Fruit fly (Drosophila melanogaster): ENCODE data around the gene Vps15.
A peak's percentile ranks its signal among the peaks of the same experiment; 100 is the strongest.

The Vps15 gene

dm6 chr3R:9239941-9240400, 5.7 kb downstream of the Vps15 start (continued):
- TF ChIP-seq peb (GFP tag; IDR thresholded peaks at IDR 0.05) (no peak), CG15601 (tag; optimal IDR thresholded peaks at IDR 0.05) (peak; percentile 14), CG10209 (GFP tag; optimal IDR thresholded peaks at IDR 0.05) (no peak), Pdp1 (GFP tag; optimal IDR thresholded peaks at IDR 0.05) (peak in 1 of 2 experiments; percentile 52), CG10366 (GFP tag; IDR thresholded peaks at IDR 0.05) (no peak), Abd-B (GFP tag; optimal IDR thresholded peaks at IDR 0.05) (no peak), chn (GFP tag; optimal IDR thresholded peaks at IDR 0.05) (no peak), klu (GFP tag; IDR thresholded peaks at IDR 0.05) (no peak), CG31224 (GFP tag; IDR thresholded peaks at IDR 0.05) (no peak), yki (optimal IDR thresholded peaks at IDR 0.05) (no peak), Drgx (GFP tag; IDR thresholded peaks at IDR 0.05) (no peak), kay (GFP tag; optimal IDR thresholded peaks at IDR 0.05) (no peak), CG8478 (optimal IDR thresholded peaks at IDR 0.05) (no peak), Spps (tag; optimal IDR thresholded peaks at IDR 0.05) (peak; percentile 6), bbx (GFP tag; IDR thresholded peaks at IDR 0.05; ENCODE audit: partially characterized antibody) (peak; percentile 89), Vsx1 (GFP tag; optimal IDR thresholded peaks at IDR 0.05) (no peak), Xbp1 (GFP tag; optimal IDR thresholded peaks at IDR 0.05) (no peak), CG11560 (tag; IDR thresholded peaks at IDR 0.05) (no peak; the same call in 2 of the 3 replicates), CG6272 (GFP tag; IDR thresholded peaks at IDR 0.05) (no peak), dati (GFP tag; IDR thresholded peaks at IDR 0.05) (no peak), Hmr (GFP tag; optimal IDR thresholded peaks at IDR 0.05) (no peak), H15 (GFP tag; IDR thresholded peaks at IDR 0.05) (no peak), Kr (GFP tag; optimal IDR thresholded peaks at IDR 0.05) (no peak), bcd (GFP tag; optimal IDR thresholded peaks at IDR 0.05) (no peak), Hr39 (optimal IDR thresholded peaks at IDR 0.05) (no peak), Adf1 (GFP tag; IDR thresholded peaks at IDR 0.05) (peak; percentile 37; the same call in 1 of the 2 replicates), Opbp (GFP tag; IDR thresholded peaks at IDR 0.05; ENCODE audit: partially characterized antibody) (peak; percentile 78), CG33213 (GFP tag; optimal IDR thresholded peaks at IDR 0.05) (peak; percentile 27), da (GFP tag; optimal IDR thresholded peaks at IDR 0.05) (no peak), B-H1 (GFP tag; IDR thresholded peaks at IDR 0.05) (no peak), CG32532 (GFP tag; IDR thresholded peaks at IDR 0.05) (no peak), Lim3 (GFP tag; IDR thresholded peaks at IDR 0.05) (no peak), CG11504 (tag; optimal IDR thresholded peaks at IDR 0.05) (no peak), CG10321 (GFP tag; IDR thresholded peaks at IDR 0.05) (no peak), crp (GFP tag; optimal IDR thresholded peaks at IDR 0.05) (no peak), C15 (GFP tag; IDR thresholded peaks at IDR 0.05) (no peak), row (GFP tag; IDR thresholded peaks at IDR 0.05) (peak; percentile 24; the same call in 1 of the 3 replicates), GATAe (GFP tag; conservative IDR thresholded peaks at IDR 0.05) (no peak), Hey (tag; optimal IDR thresholded peaks at IDR 0.05) (no peak), CG7987 (GFP tag; optimal IDR thresholded peaks at IDR 0.05) (no peak), CG7963 (GFP tag; IDR thresholded peaks at IDR 0.05; ENCODE audit: partially characterized antibody) (peak; percentile 81), CG5245 (GFP tag; optimal IDR thresholded peaks at IDR 0.05) (no peak), NFAT (GFP tag; IDR thresholded peaks at IDR 0.05) (no peak), Myb (GFP tag; optimal IDR thresholded peaks at IDR 0.05) (peak; percentile 94), ranshi (GFP tag; IDR thresholded peaks at IDR 0.05) (no peak), CG6175 (GFP tag; IDR thresholded peaks at IDR 0.05) (no peak), Deaf1 (tag; optimal IDR thresholded peaks at IDR 0.05) (peak; percentile 56), Rx (GFP tag; IDR thresholded peaks at IDR 0.05) (no peak), Dp (GFP tag; optimal IDR thresholded peaks at IDR 0.05) (peak; percentile 80), CG12942 (GFP tag; optimal IDR thresholded peaks at IDR 0.05) (no peak), oc (tag; optimal IDR thresholded peaks at IDR 0.05) (no peak), CG16863 (GFP tag; optimal IDR thresholded peaks at IDR 0.05) (no peak), Bteb2 (GFP tag; optimal IDR thresholded peaks at IDR 0.05) (no peak)

Data from whole organism, embryonic.